Worm (Caenorhabditis elegans): ENCODE results near the gene ZK1098.11.

- no peak for TF ChIP-seq snpc-4 (tag; optimal IDR thresholded peaks at IDR 0.05)
- no peak for TF ChIP-seq lsy-2 (tag; optimal IDR thresholded peaks at IDR 0.05)
- no peak for TF ChIP-seq nhr-12 (tag; optimal IDR thresholded peaks at IDR 0.05)
- no peak for TF ChIP-seq unc-120 (tag; optimal IDR thresholded peaks at IDR 0.05; ENCODE audit: poor library complexity, severe bottlenecking)
- no peak for TF ChIP-seq drap-1 (GFP tag; optimal IDR thresholded peaks at IDR 0.05)
- TF ChIP-seq ztf-11 (tag; optimal IDR thresholded peaks at IDR 0.05): no peak
- no peak for TF ChIP-seq sptf-1 (tag; optimal IDR thresholded peaks at IDR 0.05)
Measured at ce11 chrIII:9563235-9563634, 6.8 kb downstream of the ZK1098.11 start, which contains the start of gene C48B4.9.
